Fruit fly (Drosophila melanogaster): ENCODE data around the gene Mettl3.

Gene Mettl3

DNA sequence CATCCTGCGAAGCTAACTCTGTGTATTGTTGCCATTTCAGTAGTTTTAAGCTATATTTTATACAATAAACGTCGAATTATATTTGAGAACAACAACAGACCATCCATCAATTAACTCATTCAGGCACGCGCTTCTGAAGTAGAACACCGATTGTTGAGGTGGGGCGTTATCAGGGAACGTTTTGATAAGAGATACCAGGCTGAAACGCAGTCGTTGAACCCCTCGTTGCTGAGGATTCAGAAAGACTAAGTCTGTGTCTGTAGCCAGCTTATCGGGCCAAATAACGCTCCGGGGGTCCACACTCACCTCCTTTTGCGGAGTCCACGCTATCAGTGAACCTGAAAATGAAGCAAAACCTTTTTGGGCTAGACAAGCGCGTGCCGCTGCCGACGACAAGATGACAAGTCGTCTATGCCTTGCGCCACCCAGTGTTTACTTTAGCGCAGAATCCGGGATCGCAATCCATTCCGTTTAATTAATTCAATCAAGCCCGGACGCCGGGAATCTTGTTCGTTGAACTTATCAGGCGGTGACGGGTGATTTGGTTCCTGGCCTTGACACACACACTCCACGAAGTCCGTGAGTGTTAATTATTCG, 21.6 kb downstream of the Mettl3 start (continued):
- peak; percentile 50 for TF ChIP-seq CG10543 (GFP tag; optimal IDR thresholded peaks at IDR 0.05)
- no peak for TF ChIP-seq CG3065 (GFP tag; optimal IDR thresholded peaks at IDR 0.05)
- no peak for TF ChIP-seq CG1647 (GFP tag; optimal IDR thresholded peaks at IDR 0.05)
- no peak for TF ChIP-seq pnt (GFP tag; optimal IDR thresholded peaks at IDR 0.05)
- TF ChIP-seq GATAe (GFP tag; conservative IDR thresholded peaks at IDR 0.05) = no peak
- TF ChIP-seq CG6791 (GFP tag; IDR thresholded peaks at IDR 0.05; ENCODE audit: partially characterized antibody) = 0 out of 3 replicates have a peak, but pooled peaks have one; percentile 21
- 0 out of 3 replicates have a peak, but pooled peaks have one; percentile 14 for TF ChIP-seq Dbx (GFP tag; IDR thresholded peaks at IDR 0.05)
- TF ChIP-seq zfh2 (GFP tag; optimal IDR thresholded peaks at IDR 0.05) = no peak
- TF ChIP-seq CTCF (GFP tag; optimal IDR thresholded peaks at IDR 0.05) = no peak
- no peak for TF ChIP-seq CG14050 (GFP tag; IDR thresholded peaks at IDR 0.05)
- TF ChIP-seq Six4 (GFP tag; optimal IDR thresholded peaks at IDR 0.05) = no peak
- no peak for TF ChIP-seq CG14965 (GFP tag; optimal IDR thresholded peaks at IDR 0.05; ENCODE audit: borderline replicate concordance)
- TF ChIP-seq lab (GFP tag; optimal IDR thresholded peaks at IDR 0.05) = peak; percentile 6
- TF ChIP-seq rib (GFP tag; IDR thresholded peaks at IDR 0.05) = peak; percentile 22; the same call in 1 of the 2 replicates
- TF ChIP-seq lbe (GFP tag; optimal IDR thresholded peaks at IDR 0.05) = no peak
- no peak for TF ChIP-seq sens-2 (GFP tag; IDR thresholded peaks at IDR 0.05)
- no peak for TF ChIP-seq E2f1 (GFP tag; IDR thresholded peaks at IDR 0.05)
- TF ChIP-seq Gug (GFP tag; IDR thresholded peaks at IDR 0.05) = no peak
- TF ChIP-seq dan (GFP tag; IDR thresholded peaks at IDR 0.05) = no peak
- TF ChIP-seq Hey (tag; optimal IDR thresholded peaks at IDR 0.05) = no peak
- peak; percentile 18 for TF ChIP-seq D19B (GFP tag; optimal IDR thresholded peaks at IDR 0.05)
- peak; percentile 9 for TF ChIP-seq grn (GFP tag; optimal IDR thresholded peaks at IDR 0.05)
- TF ChIP-seq Med (GFP tag) = peak; percentile 73
- TF ChIP-seq sug (tag; optimal IDR thresholded peaks at IDR 0.05) = peak; percentile 91
- no peak for TF ChIP-seq CG11696 (GFP tag; IDR thresholded peaks at IDR 0.05)

DNA sequence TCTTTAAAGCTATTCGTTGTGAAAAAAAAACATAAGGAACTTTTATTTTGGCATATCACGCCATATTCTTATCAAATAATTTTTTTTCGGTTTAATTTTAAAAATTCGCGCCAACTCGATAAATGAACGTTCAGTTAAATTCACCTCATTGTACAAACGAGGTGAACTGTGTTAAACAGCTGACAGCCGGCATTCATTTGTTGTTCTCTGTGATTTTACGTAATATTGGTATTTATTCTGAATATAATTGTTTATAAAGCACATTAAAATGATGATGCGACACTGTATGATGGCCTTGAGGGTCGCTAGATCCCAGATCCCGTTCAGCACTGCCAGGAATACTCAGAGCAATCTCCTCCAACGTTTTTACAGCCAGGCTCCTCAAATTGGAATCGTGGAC, 22.3 kb downstream of the Mettl3 start, which contains the start of gene CG6000:
Gene CG6000 (plus strand): TSS at position 165 of the 400 bp plus-strand sequence.
- TF ChIP-seq Dll (GFP tag; IDR thresholded peaks at IDR 0.05; ENCODE audit: partially characterized antibody) (0 out of 4 replicates have a peak, but pooled peaks have one; percentile 33), lbe (GFP tag; optimal IDR thresholded peaks at IDR 0.05) (peak; percentile 10), Scr (GFP tag; IDR thresholded peaks at IDR 0.05; ENCODE audit: partially characterized antibody) (peak; percentile 29; the same call in 1 of the 2 replicates), fru (optimal IDR thresholded peaks at IDR 0.05) (no peak), CG11560 (tag; IDR thresholded peaks at IDR 0.05) (peak; percentile 39; the same call in 1 of the 3 replicates), trem (tag; optimal IDR thresholded peaks at IDR 0.05) (peak; percentile 31), CG12219 (GFP tag; optimal IDR thresholded peaks at IDR 0.05) (no peak), Dp (GFP tag; optimal IDR thresholded peaks at IDR 0.05) (peak; percentile 88), Dref (GFP tag; IDR thresholded peaks at IDR 0.05) (peak; percentile 38; the same call in 1 of the 2 replicates), zfh1 (GFP tag; IDR thresholded peaks at IDR 0.05) (no peak), BEAF-32 (GFP tag; optimal IDR thresholded peaks at IDR 0.05) (peak; percentile 9), CG13287 (GFP tag; IDR thresholded peaks at IDR 0.05; ENCODE audit: partially characterized antibody) (peak; percentile 49; the same call in 1 of the 2 replicates), Atf3 (GFP tag; optimal IDR thresholded peaks at IDR 0.05) (no peak), E2f2 (GFP tag; IDR thresholded peaks at IDR 0.05) (peak; percentile 90), CG3995 (GFP tag; optimal IDR thresholded peaks at IDR 0.05) (peak; percentile 60), crp (GFP tag; optimal IDR thresholded peaks at IDR 0.05) (peak in 1 of 2 experiments; percentile 87), MESR4 (GFP tag; optimal IDR thresholded peaks at IDR 0.05) (peak; percentile 20), CG8924 (tag; optimal IDR thresholded peaks at IDR 0.05) (peak; percentile 5), Pdp1 (GFP tag; optimal IDR thresholded peaks at IDR 0.05) (peak in 1 of 2 experiments; percentile 97), CG15514 (GFP tag; optimal IDR thresholded peaks at IDR 0.05) (peak; percentile 44), hbn (GFP tag; IDR thresholded peaks at IDR 0.05; ENCODE audit: partially characterized antibody) (0 out of 2 replicates have a peak, but pooled peaks have one; percentile 31), sens (GFP tag) (peak; percentile 73), pzg (GFP tag; optimal IDR thresholded peaks at IDR 0.05) (peak; percentile 33), CG2116 (GFP tag; optimal IDR thresholded peaks at IDR 0.05) (peak; percentile 5), luna (GFP tag; optimal IDR thresholded peaks at IDR 0.05) (no peak), CG34422 (GFP tag; IDR thresholded peaks at IDR 0.05) (peak; percentile 6; the same call in 1 of the 3 replicates), MBD-R2 (GFP tag; IDR thresholded peaks at IDR 0.05) (peak; percentile 55)

All from whole organism, embryonic.